Worm (Caenorhabditis elegans) whole organism, L1 larva: ENCODE results near the gene ZK666.8.

Experiments used
- C04F5.9 ChIP-seq: sonication (generic microtip); optimal IDR thresholded peaks from 2 replicates; lab custom pipeline; 2016; ENCODE audit warnings: missing genetic modification characterization, missing compliant biosample characterization
- aha-1 ChIP-seq: fragments of 150-350 bp; optimal IDR thresholded peaks from 2 replicates; lab custom pipeline; 2014; ENCODE audit warnings: missing biosample characterization, missing genetic modification characterization
- alr-1 ChIP-seq: fragments of 200-800 bp; sonication (Bioruptor generic); optimal IDR thresholded peaks from 2 replicates; lab custom pipeline; 2018; ENCODE audit warnings: borderline replicate concordance, mild to moderate bottlenecking, missing genetic modification characterization, missing compliant biosample characterization
- ama-1 ChIP-seq: fragments of 150-350 bp; optimal IDR thresholded peaks from 2 replicates; lab custom pipeline; 2014
- ceh-8 ChIP-seq: fragments of 200-800 bp; sonication (Bioruptor generic); optimal IDR thresholded peaks from 2 replicates; lab custom pipeline; 2018; ENCODE audit warnings: mild to moderate bottlenecking, missing genetic modification characterization, moderate library complexity, missing compliant biosample characterization
- efl-1 ChIP-seq, 4 experiments: fragments of 150-350 bp; optimal IDR thresholded peaks in 3 of 4; peaks in 1 of 4; 1 replicate in 1 of 4; 2 replicates in 3 of 4; lab custom pipeline; 2014; ENCODE audit warnings: missing biosample characterization in 2 of 4, missing genetic modification characterization in 2 of 4, missing genetic modification reagents in 2 of 4
- efl-3 ChIP-seq: fragments of 200-800 bp; sonication (Bioruptor generic); optimal IDR thresholded peaks from 2 replicates; lab custom pipeline; 2018; ENCODE audit warnings: mild to moderate bottlenecking, missing genetic modification characterization, missing compliant biosample characterization
- egl-13 ChIP-seq: sonication (generic microtip); optimal IDR thresholded peaks from 2 replicates; lab custom pipeline; 2016; ENCODE audit warnings: missing genotype, missing genetic modification reagents, missing genetic modification characterization, missing compliant biosample characterization
- elt-2 ChIP-seq: sonication (generic microtip); optimal IDR thresholded peaks from 2 replicates; lab custom pipeline; 2016; ENCODE audit warnings: missing genetic modification characterization, mild to moderate bottlenecking, inconsistent platforms, missing compliant biosample characterization, missing genetic modification reagents
- ets-5 ChIP-seq: fragments of 200-800 bp; sonication (Bioruptor generic); IDR thresholded peaks from 2 replicates; pipeline ENCODE4 v1.3.6; 2022; ENCODE audit warnings: missing genetic modification characterization, missing compliant biosample characterization
- fkh-10 ChIP-seq: sonication (generic microtip); optimal IDR thresholded peaks from 2 replicates; lab custom pipeline; 2017; ENCODE audit warnings: missing biosample characterization, missing genetic modification reagents, missing genetic modification characterization
- fkh-8 ChIP-seq: sonication (generic microtip); optimal IDR thresholded peaks from 2 replicates; lab custom pipeline; 2016; ENCODE audit warnings: mild to moderate bottlenecking, missing genetic modification characterization, missing compliant biosample characterization
- fos-1 ChIP-seq: fragments of 150-350 bp; optimal IDR thresholded peaks from 2 replicates; lab custom pipeline; 2014; ENCODE audit warnings: missing biosample characterization, missing genetic modification characterization
- grh-1 ChIP-seq: fragments of 200-800 bp; sonication (Bioruptor generic); IDR thresholded peaks from 2 replicates; pipeline ENCODE4 v1.3.6; 2022; ENCODE audit warnings: missing genetic modification reagents, missing genetic modification characterization, missing compliant biosample characterization
- hlh-4 ChIP-seq: sonication (generic microtip); optimal IDR thresholded peaks from 2 replicates; lab custom pipeline; 2016; ENCODE audit warnings: mild to moderate bottlenecking, missing genetic modification characterization, missing compliant biosample characterization
- hpl-2 ChIP-seq: fragments of 150-350 bp; optimal IDR thresholded peaks from 2 replicates; lab custom pipeline; 2014; ENCODE audit warnings: missing biosample characterization, missing genetic modification reagents, missing genetic modification characterization
- irx-1 ChIP-seq: sonication (generic microtip); optimal IDR thresholded peaks from 2 replicates; lab custom pipeline; 2016; ENCODE audit warnings: missing genetic modification characterization, missing compliant biosample characterization
- isw-1 ChIP-seq: fragments of 200-800 bp; sonication (Bioruptor generic); IDR thresholded peaks from 2 replicates; pipeline ENCODE4 v1.3.6; 2022; ENCODE audit warnings: missing genetic modification characterization, missing compliant biosample characterization
- lin-13 ChIP-seq: fragments of 150-350 bp; optimal IDR thresholded peaks from 2 replicates; lab custom pipeline; 2014; ENCODE audit warnings: missing biosample characterization, missing genetic modification reagents, missing genetic modification characterization
- lin-14 ChIP-seq: fragments of 200-800 bp; sonication (Bioruptor generic); optimal IDR thresholded peaks from 2 replicates; lab custom pipeline; 2018; ENCODE audit warnings: mild to moderate bottlenecking, missing genetic modification characterization, moderate library complexity, missing compliant biosample characterization
- lin-15B ChIP-seq: fragments of 150-350 bp; sonication (generic microtip); optimal IDR thresholded peaks from 3 replicates; lab custom pipeline; 2014; ENCODE audit warnings: missing biosample characterization, missing genetic modification characterization
- lin-35 ChIP-seq, 2 experiments: fragments of 150-350 bp; optimal IDR thresholded peaks; 2 replicates each; lab custom pipeline; 2014; ENCODE audit warnings: missing biosample characterization in 2 of 2, missing genetic modification characterization in 2 of 2, missing genetic modification reagents in 2 of 2
- lir-3 ChIP-seq: sonication (generic microtip); optimal IDR thresholded peaks from 2 replicates; lab custom pipeline; 2016; ENCODE audit warnings: mild to moderate bottlenecking, missing genetic modification characterization, moderate library complexity, missing compliant biosample characterization; ENCODE audit not compliant: poor library complexity
- mab-9 ChIP-seq: fragments of 200-800 bp; sonication (Bioruptor generic); IDR thresholded peaks from 2 replicates; pipeline ENCODE4 v1.3.6; 2022; ENCODE audit warnings: missing genetic modification reagents, missing genetic modification characterization, missing compliant biosample characterization
- mep-1 ChIP-seq: fragments of 150-350 bp; optimal IDR thresholded peaks from 2 replicates; lab custom pipeline; 2014; ENCODE audit warnings: missing biosample characterization, missing genetic modification characterization
- nhr-12 ChIP-seq: sonication (generic microtip); optimal IDR thresholded peaks from 2 replicates; lab custom pipeline; 2017; ENCODE audit warnings: missing biosample characterization, missing genetic modification characterization
- nhr-19 ChIP-seq: fragments of 200-800 bp; sonication (Bioruptor generic); conservative IDR thresholded peaks from 2 replicates; pipeline ENCODE4 v1.3.6; 2022; ENCODE audit warnings: missing genetic modification characterization, missing compliant biosample characterization
- nhr-237 ChIP-seq: fragments of 150-350 bp; optimal IDR thresholded peaks from 2 replicates; lab custom pipeline; 2014; ENCODE audit warnings: missing biosample characterization, missing genetic modification characterization
- nhr-71 ChIP-seq: sonication (generic microtip); optimal IDR thresholded peaks from 2 replicates; lab custom pipeline; 2016; ENCODE audit warnings: mild to moderate bottlenecking, missing genetic modification characterization, moderate library complexity, missing compliant biosample characterization
- nhr-84 ChIP-seq: sonication (generic microtip); optimal IDR thresholded peaks from 2 replicates; lab custom pipeline; 2017; ENCODE audit warnings: missing biosample characterization, missing genetic modification characterization
- nhr-85 ChIP-seq: sonication (generic microtip); peaks from one replicate; lab custom pipeline; 2016; ENCODE audit warnings: missing genetic modification characterization, inconsistent platforms, missing compliant biosample characterization
- pqm-1 ChIP-seq: sonication (generic microtip); optimal IDR thresholded peaks from 3 replicates; lab custom pipeline; 2017; ENCODE audit warnings: missing biosample characterization, missing genetic modification characterization
- rnt-1 ChIP-seq: sonication (generic microtip); optimal IDR thresholded peaks from 2 replicates; lab custom pipeline; 2016; ENCODE audit warnings: mild to moderate bottlenecking, missing genetic modification characterization, moderate library complexity, missing compliant biosample characterization
- snpc-4 ChIP-seq: fragments of 150-350 bp; optimal IDR thresholded peaks from 2 replicates; lab custom pipeline; 2014; ENCODE audit warnings: missing biosample characterization, missing genetic modification characterization
- snu-23 ChIP-seq: sonication (generic microtip); optimal IDR thresholded peaks from 2 replicates; lab custom pipeline; 2016; ENCODE audit warnings: missing genetic modification characterization, missing compliant biosample characterization
- sup-37 ChIP-seq: fragments of 200-800 bp; sonication (Bioruptor generic); optimal IDR thresholded peaks from 2 replicates; lab custom pipeline; 2018; ENCODE audit warnings: mild to moderate bottlenecking, missing genetic modification characterization, missing compliant biosample characterization
- tlp-1 ChIP-seq: fragments of 150-350 bp; optimal IDR thresholded peaks from 2 replicates; lab custom pipeline; 2014; ENCODE audit warnings: missing biosample characterization, missing genetic modification characterization
- unc-130 ChIP-seq: fragments of 150-350 bp; optimal IDR thresholded peaks from 2 replicates; lab custom pipeline; 2017; ENCODE audit warnings: missing biosample characterization, missing genetic modification characterization, inconsistent platforms
- unc-62 ChIP-seq: fragments of 150-350 bp; optimal IDR thresholded peaks from 2 replicates; lab custom pipeline; 2014; ENCODE audit warnings: missing biosample characterization, missing genetic modification reagents, missing genetic modification characterization
- unc-86 ChIP-seq: sonication (generic microtip); optimal IDR thresholded peaks from 2 replicates; lab custom pipeline; 2016; ENCODE audit warnings: missing genetic modification characterization, missing compliant biosample characterization
- vab-15 ChIP-seq: sonication (generic microtip); optimal IDR thresholded peaks from 2 replicates; lab custom pipeline; 2017; ENCODE audit warnings: missing genotype, mild to moderate bottlenecking, missing genetic modification characterization, missing compliant biosample characterization

Gene ZK666.8

DNA sequence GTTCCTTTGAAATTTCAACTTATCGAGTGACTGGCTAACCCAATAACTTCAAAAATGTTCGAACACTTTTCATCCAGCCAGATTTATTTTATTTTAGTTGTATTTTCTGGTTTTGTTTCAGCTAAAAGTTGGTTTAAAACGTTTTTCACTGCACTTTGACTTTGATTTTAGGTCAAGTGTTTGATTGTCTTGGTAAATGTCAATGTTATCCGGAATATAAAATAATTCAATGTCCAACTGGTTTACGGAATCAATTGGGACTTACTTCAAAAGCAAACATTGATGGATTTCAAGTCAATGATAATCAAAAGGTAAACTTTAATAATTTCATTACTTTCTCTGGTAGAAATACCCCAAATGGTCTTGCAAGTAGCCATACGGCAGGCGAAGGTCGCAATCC lies 9.1 kb downstream of the ZK666.8 start:
- TF ChIP-seq sup-37 (GFP tag; lab: Kevin White, UChicago) (no peak), snu-23 (GFP tag; lab: Kevin White, UChicago) (no peak), nhr-237 (tag; lab: Kevin White, UChicago) (no peak), nhr-12 (tag; lab: Kevin White, UChicago) (no peak), aha-1 (tag; lab: Kevin White, UChicago) (no peak), grh-1 (no peak), tlp-1 (tag; lab: Kevin White, UChicago) (no peak), hlh-4 (no peak), egl-13 (tag; lab: Kevin White, UChicago) (no peak), unc-130 (tag; lab: Kevin White, UChicago) (no peak), vab-15 (tag; lab: Kevin White, UChicago) (no peak), nhr-84 (no peak), nhr-19 (no peak), lin-14 (GFP tag; lab: Kevin White, UChicago) (no peak), alr-1 (no peak), unc-86 (tag; lab: Kevin White, UChicago) (no peak)

DNA sequence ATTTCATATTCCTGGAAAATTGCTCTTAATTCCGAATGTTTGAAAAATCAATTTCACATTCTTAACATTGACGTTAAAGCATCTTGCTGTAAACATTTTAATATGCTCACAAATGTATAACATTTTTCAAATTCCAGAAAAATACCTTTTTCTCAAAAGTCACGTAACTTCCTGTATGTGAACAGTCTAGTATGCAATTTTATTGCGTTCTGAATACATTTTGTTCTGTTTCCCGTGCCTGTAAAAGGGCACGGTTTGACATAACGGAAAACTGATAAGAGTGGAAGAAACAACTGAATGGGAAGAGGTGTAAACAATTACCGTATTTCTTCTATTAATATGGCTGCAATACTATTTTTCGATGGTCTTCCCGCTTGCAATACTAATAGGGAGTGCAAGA lies 10.0 kb downstream of the ZK666.8 start:
- TF ChIP-seq nhr-85 (tag; lab: Kevin White, UChicago) (no peak), irx-1 (tag; lab: Kevin White, UChicago) (no peak)

DNA sequence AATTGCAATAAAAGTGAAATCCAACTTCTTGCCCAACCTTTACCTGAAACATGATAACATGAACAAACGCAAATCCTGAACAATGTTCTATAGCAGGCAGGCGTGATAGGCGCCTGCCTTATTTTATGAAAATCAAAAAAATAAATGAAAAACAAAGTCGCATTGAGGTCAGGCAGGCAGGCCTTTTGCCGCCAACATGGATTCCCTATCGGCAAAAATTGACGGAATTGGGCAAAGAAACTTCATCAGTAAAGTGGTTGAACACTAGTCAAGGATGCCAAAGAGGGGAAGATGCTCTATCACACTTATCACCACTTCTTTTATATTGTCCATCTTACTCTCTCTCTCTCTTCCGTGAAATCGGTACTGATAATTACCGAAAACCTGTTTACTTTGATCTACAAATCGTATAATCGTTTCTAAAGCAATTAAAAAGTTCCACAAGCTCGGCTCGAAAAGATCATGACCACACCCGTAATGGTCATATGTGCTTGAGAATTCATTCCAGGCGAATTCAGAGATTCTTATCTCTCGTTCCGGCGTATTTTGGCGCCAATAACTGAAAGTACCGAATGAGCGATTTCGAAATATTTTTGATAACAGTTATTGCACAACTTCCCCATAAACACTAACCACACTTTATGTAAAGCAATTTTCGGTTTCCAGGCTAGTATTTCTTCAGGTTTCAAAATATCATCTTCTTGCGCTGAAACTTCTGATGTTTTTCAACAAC lies 10.9 kb downstream of the ZK666.8 start, which contains the start of the genes clec-60 and ZK666.11:
Gene clec-60 (minus strand): TSS at position 51 of the 733 bp plus-strand sequence.
Gene ZK666.11 (plus strand): TSS at position 699 of the 733 bp plus-strand sequence.
- TF ChIP-seq fkh-10 (GFP tag; lab: Kevin White, UChicago), result no peak
- TF ChIP-seq efl-1 (optimal IDR thresholded peaks at IDR 0.05; lab: Kevin White, UChicago), result no peak
- TF ChIP-seq efl-1 (GFP tag; optimal IDR thresholded peaks at IDR 0.05 in 1 of 2; lab: Kevin White, UChicago), result peak in 1 of 2 experiments; percentile 56
- TF ChIP-seq unc-86 (tag; lab: Kevin White, UChicago), result no peak
- no peak for TF ChIP-seq C04F5.9 (tag; lab: Kevin White, UChicago)
- TF ChIP-seq lin-13 (GFP tag; lab: Kevin White, UChicago), result no peak
- no peak for TF ChIP-seq alr-1
- no peak for TF ChIP-seq mab-9 (GFP tag; lab: Robert Waterston, UW)
- peak; percentile 21 for TF ChIP-seq nhr-85 (tag; lab: Kevin White, UChicago)

- TF ChIP-seq ets-5 (GFP tag; lab: Robert Waterston, UW) (no peak), C04F5.9 (tag; lab: Kevin White, UChicago) (no peak), fkh-8 (no peak)
These were observed 12.9 kb downstream of the ZK666.8 start for ce11 chrII:10480043-10480442.

DNA sequence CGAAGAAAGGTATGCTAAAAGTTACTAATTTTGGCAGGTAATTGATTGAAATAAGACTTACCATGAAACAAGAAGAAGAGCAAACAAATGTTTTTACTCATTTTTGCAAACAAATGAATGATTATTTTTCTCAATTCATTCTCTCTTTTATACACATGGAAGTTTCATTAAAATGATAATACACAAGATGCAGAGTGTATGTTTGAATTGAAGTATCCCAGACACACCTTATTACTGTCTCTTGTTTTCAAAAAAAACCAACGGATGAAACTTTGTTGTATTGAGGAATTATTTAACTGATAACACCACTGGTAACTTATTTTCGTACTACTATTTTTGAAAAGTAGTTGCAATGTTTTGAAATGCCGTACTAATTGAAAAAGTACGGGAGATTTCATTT lies 13.6 kb downstream of the ZK666.8 start, which contains the start of gene clec-59:
Gene clec-59 (minus strand): TSS at position 101 of the 400 bp plus-strand sequence.
- TF ChIP-seq snpc-4 (tag; lab: Kevin White, UChicago) (no peak), nhr-71 (tag; lab: Kevin White, UChicago) (no peak)

DNA sequence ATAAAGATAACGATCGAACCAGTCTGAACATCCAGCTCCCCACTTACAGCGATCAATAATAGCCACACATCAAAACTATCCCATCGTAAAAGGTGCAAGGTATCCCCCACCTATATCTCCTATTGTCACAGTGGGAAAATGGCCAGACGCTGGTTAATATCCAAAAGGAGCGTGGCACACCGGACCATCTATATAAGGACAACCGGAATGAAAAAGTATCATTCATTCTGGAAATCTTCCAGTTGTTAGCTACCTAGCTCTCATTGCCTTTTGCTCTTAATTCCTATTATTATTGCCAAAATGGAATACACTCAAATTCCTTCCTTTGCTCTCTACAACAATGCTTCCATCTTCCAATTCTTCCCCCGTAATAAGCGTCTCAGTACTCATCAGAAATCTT lies 16.0 kb downstream of the ZK666.8 start, which contains the start of gene ZK666.4:
Gene ZK666.4 (plus strand): TSS at position 301 of the 400 bp plus-strand sequence.
- TF ChIP-seq lin-35 (GFP tag; optimal IDR thresholded peaks at IDR 0.05; lab: Kevin White, UChicago), result no peak
- no peak for TF ChIP-seq ets-5 (GFP tag; lab: Robert Waterston, UW)
- no peak for TF ChIP-seq pqm-1 (tag; lab: Kevin White, UChicago)
- no peak for TF ChIP-seq ceh-8 (GFP tag; lab: Kevin White, UChicago)
- no peak for TF ChIP-seq rnt-1 (tag; lab: Kevin White, UChicago)
- TF ChIP-seq fos-1 (tag; lab: Kevin White, UChicago), result no peak
- TF ChIP-seq lin-15B (tag; lab: Kevin White, UChicago), result no peak
- TF ChIP-seq mep-1, result no peak
- no peak for TF ChIP-seq sup-37 (GFP tag; lab: Kevin White, UChicago)
- no peak for TF ChIP-seq efl-3 (GFP tag; lab: Kevin White, UChicago)
- no peak for TF ChIP-seq ama-1
- no peak for TF ChIP-seq unc-62 (GFP tag; lab: Kevin White, UChicago)
- TF ChIP-seq lir-3, result no peak
- TF ChIP-seq elt-2 (tag; lab: Kevin White, UChicago), result no peak
- no peak for TF ChIP-seq C04F5.9 (tag; lab: Kevin White, UChicago)
- no peak for TF ChIP-seq isw-1
- TF ChIP-seq aha-1 (tag; lab: Kevin White, UChicago), result no peak
- TF ChIP-seq alr-1, result no peak
- TF ChIP-seq unc-130 (tag; lab: Kevin White, UChicago), result no peak
- no peak for TF ChIP-seq hpl-2 (GFP tag; lab: Kevin White, UChicago)
